Worm (Caenorhabditis elegans): ENCODE results near the gene F23H12.3.
A peak's percentile ranks its signal among the peaks of the same experiment; 100 is the strongest.

The F23H12.3 gene

DNA sequence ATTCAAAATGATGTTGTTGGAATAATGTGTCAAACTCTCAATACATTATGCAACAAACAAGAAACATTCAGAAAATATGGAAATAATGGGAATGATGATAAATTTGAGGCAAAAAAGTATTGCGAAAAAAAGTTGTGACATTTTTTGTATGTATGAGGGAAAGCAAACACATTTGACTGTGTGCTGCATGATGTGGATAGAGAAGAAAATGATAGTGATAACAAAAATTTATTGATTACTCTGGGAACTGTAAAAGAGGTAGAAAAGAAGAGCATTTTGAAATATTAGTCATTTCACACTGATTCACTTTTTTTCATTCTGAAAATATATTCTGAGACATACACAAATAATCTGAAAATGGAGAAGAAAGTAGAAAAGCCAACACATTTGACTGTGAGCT is 2.9 kb downstream of the F23H12.3 start:
- no peak for TF ChIP-seq ztf-25 (GFP tag; IDR thresholded peaks at IDR 0.05)
- TF ChIP-seq nhr-80 (tag; optimal IDR thresholded peaks at IDR 0.05), result peak; percentile 37
- TF ChIP-seq hlh-12 (tag; optimal IDR thresholded peaks at IDR 0.05), result no peak
- no peak for TF ChIP-seq ztf-28 (GFP tag; IDR thresholded peaks at IDR 0.05)
- TF ChIP-seq repo-1 (tag; optimal IDR thresholded peaks at IDR 0.05), result no peak
- no peak for TF ChIP-seq athp-1 (tag; optimal IDR thresholded peaks at IDR 0.05)
- TF ChIP-seq ztf-3 (GFP tag; optimal IDR thresholded peaks at IDR 0.05), result no peak
- TF ChIP-seq Y56A3A.18 (GFP tag; IDR thresholded peaks at IDR 0.05), result no peak
- no peak for TF ChIP-seq ceh-58 (GFP tag; IDR thresholded peaks at IDR 0.05)

DNA sequence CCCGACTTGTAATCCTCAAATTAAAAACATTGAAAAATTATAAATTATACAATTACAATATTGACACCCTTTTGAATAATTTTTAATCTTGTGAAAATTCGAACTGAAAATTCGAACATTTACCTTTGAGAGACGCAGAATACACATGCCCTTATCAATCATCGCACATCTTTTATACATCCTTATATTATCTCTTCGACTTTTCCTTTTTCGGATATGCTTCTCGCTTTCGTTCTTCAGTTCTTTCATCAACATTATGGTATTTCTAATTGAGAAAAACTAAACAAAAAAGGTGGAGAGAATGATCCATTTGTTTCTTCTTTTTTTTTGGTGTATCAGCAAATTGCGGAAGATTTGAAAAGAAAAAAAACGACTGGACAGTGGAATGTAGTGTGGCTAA is 4.4 kb downstream of the F23H12.3 start:
- TF ChIP-seq repo-1 (tag; optimal IDR thresholded peaks at IDR 0.05) (no peak), F57A8.1 (GFP tag; optimal IDR thresholded peaks at IDR 0.05) (no peak), Y79H2A.3 (GFP tag; conservative IDR thresholded peaks at IDR 0.05) (no peak), gei-17 (GFP tag; optimal IDR thresholded peaks at IDR 0.05) (no peak), dpff-1 (tag; optimal IDR thresholded peaks at IDR 0.05) (no peak), tbx-9 (tag; optimal IDR thresholded peaks at IDR 0.05; ENCODE audit: borderline replicate concordance) (no peak), F39B2.1 (GFP tag; IDR thresholded peaks at IDR 0.05) (no peak), ztf-26 (tag; optimal IDR thresholded peaks at IDR 0.05) (no peak), madf-8 (GFP tag; conservative IDR thresholded peaks at IDR 0.05) (no peak), F57C9.4 (tag; optimal IDR thresholded peaks at IDR 0.05) (no peak), D2030.7 (GFP tag; IDR thresholded peaks at IDR 0.05) (no peak), Y67H2A.10 (GFP tag; conservative IDR thresholded peaks at IDR 0.05) (no peak), dox-1 (GFP tag; IDR thresholded peaks at IDR 0.05) (no peak), rec-8 (tag; optimal IDR thresholded peaks at IDR 0.05) (no peak), mel-28 (tag; optimal IDR thresholded peaks at IDR 0.05; ENCODE audit: borderline replicate concordance) (no peak), nhr-90 (tag; optimal IDR thresholded peaks at IDR 0.05) (no peak), nfya-2 (GFP tag; IDR thresholded peaks at IDR 0.05) (no peak), cebp-2 (GFP tag; IDR thresholded peaks at IDR 0.05) (no peak), ztf-28 (GFP tag; IDR thresholded peaks at IDR 0.05) (no peak), pha-4 (tag; optimal IDR thresholded peaks at IDR 0.05) (no peak)

DNA sequence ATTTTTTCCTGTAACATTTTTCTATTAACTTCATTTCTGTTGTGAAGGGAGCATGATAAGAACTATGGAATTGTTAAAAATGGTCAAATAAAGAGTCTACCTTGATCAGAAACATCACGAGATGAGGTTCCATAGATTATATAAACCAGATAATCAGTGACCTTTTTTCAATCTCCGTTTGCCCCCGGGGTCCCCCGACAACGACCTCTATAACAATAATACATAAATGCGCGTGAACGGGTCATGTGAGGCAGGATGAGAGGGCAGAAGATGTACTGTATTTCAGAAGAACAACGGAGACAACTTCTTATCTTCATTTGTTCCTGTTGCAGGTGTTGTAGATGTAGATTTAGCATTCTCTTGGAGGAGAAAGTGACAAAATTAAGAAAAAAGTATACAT is 6.9 kb downstream of the F23H12.3 start:
- TF ChIP-seq lin-26 (GFP tag; IDR thresholded peaks at IDR 0.05), result 0 out of 2 replicates have a peak, but pooled peaks have one; percentile 12
- no peak for TF ChIP-seq lsl-1 (GFP tag; optimal IDR thresholded peaks at IDR 0.05)

- no peak for TF ChIP-seq B0261.1 (tag; optimal IDR thresholded peaks at IDR 0.05)
- TF ChIP-seq F49E8.2 (tag; optimal IDR thresholded peaks at IDR 0.05; ENCODE audit: insufficient read depth), result no peak
- no peak for TF ChIP-seq Y53G8AR.9 (GFP tag; conservative IDR thresholded peaks at IDR 0.05)
- TF ChIP-seq C06A6.2 (GFP tag; conservative IDR thresholded peaks at IDR 0.05), result no peak
- TF ChIP-seq nfya-2 (GFP tag; IDR thresholded peaks at IDR 0.05), result no peak
- TF ChIP-seq F39B2.1 (GFP tag; IDR thresholded peaks at IDR 0.05), result no peak
- TF ChIP-seq nhr-179 (tag; optimal IDR thresholded peaks at IDR 0.05), result no peak
- TF ChIP-seq F33H1.4 (GFP tag; IDR thresholded peaks at IDR 0.05), result no peak
- TF ChIP-seq madf-6 (GFP tag; IDR thresholded peaks at IDR 0.05), result no peak
- TF ChIP-seq rpc-1 (optimal IDR thresholded peaks at IDR 0.05), result no peak
- TF ChIP-seq rpc-1 (tag; optimal IDR thresholded peaks at IDR 0.05), result no peak
- TF ChIP-seq rcor-1 (GFP tag; IDR thresholded peaks at IDR 0.05), result no peak
Measured at ce11 chrV:12352445-12352844, 7.5 kb downstream of the F23H12.3 start, which contains the start of gene sqt-3. TSS of gene sqt-3 (plus strand) at chrV:12352745.
